Worm (Caenorhabditis elegans) whole organism, L3 larva: ENCODE measurements around the gene ceh-99.

Experiments
- aly-2 ChIP-seq: fragments of 150-350 bp; optimal IDR thresholded peaks from 2 replicates; lab custom pipeline; 2014; ENCODE audit warnings: missing biosample characterization, missing genetic modification characterization
- elt-1 ChIP-seq: fragments of 150-350 bp; optimal IDR thresholded peaks from 2 replicates; lab custom pipeline; 2014; ENCODE audit warnings: missing biosample characterization, missing genetic modification characterization
- fkh-10 ChIP-seq: sonication (generic microtip); optimal IDR thresholded peaks from 2 replicates; lab custom pipeline; 2017; ENCODE audit warnings: missing biosample characterization, missing genetic modification reagents, missing genetic modification characterization
- lin-39 ChIP-seq: fragments of 150-350 bp; optimal IDR thresholded peaks from 2 replicates; lab custom pipeline; 2018; ENCODE audit warnings: missing biosample characterization, missing genetic modification reagents, missing genetic modification characterization
- nhr-11 ChIP-seq: fragments of 150-350 bp; optimal IDR thresholded peaks from 2 replicates; lab custom pipeline; 2014; ENCODE audit warnings: missing biosample characterization, missing genetic modification characterization
- nhr-12 ChIP-seq: fragments of 150-350 bp; optimal IDR thresholded peaks from 2 replicates; lab custom pipeline; 2014; ENCODE audit warnings: missing biosample characterization, missing genetic modification characterization
- nhr-76 ChIP-seq: fragments of 150-350 bp; sonication (generic microtip); optimal IDR thresholded peaks from 5 replicates; lab custom pipeline; 2014; ENCODE audit warnings: missing biosample characterization, missing genetic modification characterization
- unc-39 ChIP-seq: sonication (generic microtip); optimal IDR thresholded peaks from 4 replicates; lab custom pipeline; 2017; ENCODE audit warnings: missing biosample characterization, missing genetic modification characterization
- ztf-11 ChIP-seq: fragments of 150-350 bp; optimal IDR thresholded peaks from 2 replicates; lab custom pipeline; 2014; ENCODE audit warnings: missing biosample characterization, missing genetic modification characterization

- TF ChIP-seq lin-39 (tag; lab: Kevin White, UChicago) = no peak
- no peak for TF ChIP-seq ztf-11
- TF ChIP-seq unc-39 (tag; lab: Kevin White, UChicago) = no peak
- no peak for TF ChIP-seq aly-2 (tag; lab: Kevin White, UChicago)
- no peak for TF ChIP-seq nhr-11 (tag; lab: Kevin White, UChicago)
- no peak for TF ChIP-seq fkh-10 (GFP tag; lab: Kevin White, UChicago)
- no peak for TF ChIP-seq elt-1 (tag; lab: Kevin White, UChicago)
- no peak for TF ChIP-seq nhr-76
- TF ChIP-seq nhr-12 (tag; lab: Kevin White, UChicago) = no peak
Measured at ce11 chrII:12555579-12555978, 35.8 kb downstream of the ceh-99 start, which contains the start of gene F49C5.11.
